Fruit fly (Drosophila melanogaster): ENCODE results near the gene MED15.

MED15 gene

DNA sequence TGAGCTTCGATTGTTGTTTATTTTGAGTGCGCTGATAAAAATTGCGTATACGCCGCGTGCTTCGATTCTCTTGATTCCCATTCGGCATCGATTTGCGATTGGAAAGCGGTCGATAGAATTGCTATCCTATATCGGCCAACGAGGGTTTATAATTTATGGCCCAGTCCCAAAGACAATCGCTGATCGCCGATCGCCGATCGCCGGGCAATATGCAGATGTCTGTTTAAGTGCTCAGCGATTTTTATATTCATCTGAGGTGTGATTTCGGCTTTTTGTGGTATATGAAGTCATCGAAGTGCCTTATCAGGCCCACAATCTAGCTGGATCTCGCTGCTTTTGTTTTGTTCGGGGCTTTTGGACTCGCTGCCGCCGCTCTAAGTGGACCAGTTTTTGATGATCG, 33.6 kb downstream of the MED15 start:
- TF ChIP-seq CG8478 (optimal IDR thresholded peaks at IDR 0.05) = no peak
- TF ChIP-seq CTCF (optimal IDR thresholded peaks at IDR 0.05) = no peak

DNA sequence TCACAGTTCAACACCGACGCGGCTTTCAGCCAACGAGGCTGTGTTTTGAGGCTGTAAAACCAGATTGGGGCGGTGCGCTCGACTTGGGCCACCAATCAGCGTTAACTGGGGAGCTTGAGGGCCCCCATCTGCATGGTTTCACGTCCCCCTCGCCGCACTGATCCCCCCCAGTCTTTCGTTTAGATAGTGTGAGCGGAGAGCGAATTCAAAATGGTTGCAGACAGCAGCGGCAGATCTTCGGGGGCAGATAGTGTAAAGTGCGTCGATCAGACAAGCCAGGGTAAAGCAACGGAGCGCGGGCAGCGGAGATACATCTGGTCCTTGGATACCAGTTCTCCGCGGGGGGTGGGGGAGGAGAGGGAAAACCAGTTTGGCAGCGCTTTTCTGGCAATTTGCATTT, 34.4 kb downstream of the MED15 start:
- TF ChIP-seq CG8478 (optimal IDR thresholded peaks at IDR 0.05) (no peak), CTCF (optimal IDR thresholded peaks at IDR 0.05) (no peak)

DNA sequence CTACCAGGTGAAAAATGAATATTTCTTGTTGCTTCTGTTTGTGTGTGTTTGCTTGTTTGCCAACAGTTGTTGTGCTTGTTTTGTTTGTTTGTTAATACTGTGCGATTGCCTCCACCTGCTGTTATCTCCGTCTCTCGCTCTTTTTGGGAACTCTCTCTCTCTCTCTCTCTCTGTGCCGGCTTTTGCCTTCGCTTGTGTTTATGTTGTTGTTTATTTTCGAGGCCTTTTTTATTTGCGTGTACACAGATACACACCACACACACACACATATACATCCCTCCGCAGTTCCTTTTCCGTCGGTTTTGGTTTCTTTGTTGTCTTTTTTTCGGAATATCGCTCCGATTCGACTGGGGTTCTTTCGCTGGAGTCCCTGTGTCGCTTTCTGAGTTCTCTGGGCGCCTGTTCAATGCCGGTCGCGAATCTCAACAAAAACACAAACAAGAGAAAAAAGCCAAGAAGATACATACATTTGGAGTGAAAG, 37.8 kb downstream of the MED15 start:
- TF ChIP-seq CTCF (optimal IDR thresholded peaks at IDR 0.05) (no peak), CG8478 (optimal IDR thresholded peaks at IDR 0.05) (no peak)

- TF ChIP-seq CG8478 (optimal IDR thresholded peaks at IDR 0.05) (no peak), CTCF (optimal IDR thresholded peaks at IDR 0.05) (no peak)
These were observed 39.2 kb downstream of the MED15 start for dm6 chr2L:512028-512427.

DNA sequence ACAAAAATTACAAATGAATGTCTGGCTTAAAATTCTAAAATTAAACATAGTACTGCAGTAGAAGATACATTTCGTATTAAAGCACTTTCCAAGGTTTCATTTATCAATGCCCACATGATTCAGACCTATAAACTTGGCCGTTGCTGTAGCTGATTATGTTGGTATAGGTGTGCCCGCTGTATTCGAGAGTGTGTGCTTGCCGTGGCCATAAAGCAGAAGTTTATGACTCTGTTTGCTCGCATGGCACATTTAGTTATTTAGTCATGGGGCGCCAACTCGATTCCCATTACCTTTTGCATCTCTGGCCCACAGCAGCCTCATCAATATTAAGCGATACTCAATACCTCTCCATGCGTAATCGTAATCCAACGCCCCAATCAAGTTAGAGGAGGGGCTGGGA, 40.2 kb downstream of the MED15 start:
- no peak for TF ChIP-seq CTCF (optimal IDR thresholded peaks at IDR 0.05)
- no peak for TF ChIP-seq CG8478 (optimal IDR thresholded peaks at IDR 0.05)

dm6 chr2L:514124-514818, 41.5 kb downstream of the MED15 start:
- no peak for TF ChIP-seq CTCF (optimal IDR thresholded peaks at IDR 0.05)
- TF ChIP-seq CG8478 (optimal IDR thresholded peaks at IDR 0.05) = no peak

DNA sequence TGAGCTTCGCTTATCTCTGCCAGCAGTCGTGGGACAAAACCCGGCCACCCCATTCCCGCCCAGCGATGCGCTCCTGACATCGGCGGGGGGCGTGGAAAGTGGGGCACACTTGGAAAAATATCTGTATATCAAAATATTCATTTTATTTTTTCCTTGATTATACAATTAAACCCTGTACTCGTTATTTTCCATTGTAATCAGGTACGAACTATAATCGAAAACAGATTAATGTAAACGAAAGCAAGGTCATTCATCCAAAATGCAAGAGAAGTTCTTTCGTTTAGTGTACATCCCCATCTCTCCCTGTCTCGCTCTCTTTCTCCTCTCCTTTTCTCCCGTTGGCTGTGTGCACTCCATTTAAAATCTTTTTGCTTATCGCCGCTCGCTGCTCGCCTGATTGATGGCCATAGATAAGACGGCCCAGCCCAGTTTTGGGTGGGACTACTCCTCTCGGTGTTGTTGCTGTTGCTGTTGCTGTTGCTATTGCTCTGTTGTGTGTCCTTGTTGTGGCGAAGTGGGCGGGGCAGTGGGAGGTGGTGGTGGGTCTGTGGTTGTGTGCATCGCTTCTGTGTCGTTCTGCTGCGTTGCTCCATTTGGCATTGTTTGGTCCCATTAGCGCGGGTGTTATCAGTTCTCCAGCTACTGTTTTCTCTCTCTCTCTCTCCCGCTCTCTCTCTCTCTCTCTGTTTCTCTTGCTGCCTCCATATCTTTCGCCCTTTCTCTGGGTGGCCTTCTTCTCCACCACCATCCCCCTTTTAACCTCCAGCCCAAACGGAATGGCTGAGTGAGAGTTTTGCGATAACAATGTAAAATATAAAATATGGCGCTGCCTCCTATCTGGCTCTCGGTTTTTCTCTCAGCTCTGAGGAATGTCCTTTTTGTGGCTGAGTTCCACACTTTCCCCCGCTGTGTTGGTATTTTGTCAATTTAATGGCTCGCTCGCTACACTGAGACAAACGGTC, 43.5 kb downstream of the MED15 start:
- TF ChIP-seq CG8478 (optimal IDR thresholded peaks at IDR 0.05) (no peak), CTCF (optimal IDR thresholded peaks at IDR 0.05) (no peak)

DNA sequence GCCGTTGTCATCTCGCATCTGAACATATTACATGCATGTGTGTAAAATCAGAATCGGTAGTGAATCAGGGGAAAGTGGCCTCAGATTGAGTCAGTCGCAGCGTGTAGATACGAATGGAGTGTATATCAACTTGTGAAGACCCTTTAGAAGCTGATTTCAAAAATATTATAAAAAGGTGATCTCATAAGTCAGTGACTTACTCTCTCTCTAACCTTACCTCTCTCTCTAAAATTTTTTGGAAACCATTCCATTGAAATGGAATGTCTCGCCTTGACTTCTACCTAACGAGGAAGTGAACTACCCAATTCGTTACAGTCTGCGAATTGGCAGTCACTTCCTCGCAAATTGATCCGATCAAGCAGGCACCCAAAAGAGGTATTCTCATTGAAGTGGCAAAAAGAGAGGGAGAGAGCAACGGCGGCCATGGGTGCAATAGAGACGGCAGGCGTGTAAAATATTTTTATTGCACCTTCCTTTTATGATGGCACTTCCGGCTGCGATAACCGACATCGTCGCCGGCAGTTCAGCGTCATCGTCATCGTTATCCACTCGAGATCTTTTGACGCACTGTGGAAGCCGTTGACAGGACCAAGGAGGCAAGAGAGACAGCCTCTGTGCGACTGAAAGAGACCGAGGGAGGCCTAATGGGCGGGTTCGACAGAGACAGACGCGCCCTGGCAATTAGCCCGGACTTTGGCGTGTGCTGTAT, 45.3 kb downstream of the MED15 start:
- TF ChIP-seq CTCF (optimal IDR thresholded peaks at IDR 0.05) = no peak
- TF ChIP-seq CG8478 (optimal IDR thresholded peaks at IDR 0.05) = no peak

- no peak for TF ChIP-seq CTCF (optimal IDR thresholded peaks at IDR 0.05)
- TF ChIP-seq CG8478 (optimal IDR thresholded peaks at IDR 0.05) = no peak
These were observed 45.8 kb downstream of the MED15 start for dm6 chr2L:518620-518913.

DNA sequence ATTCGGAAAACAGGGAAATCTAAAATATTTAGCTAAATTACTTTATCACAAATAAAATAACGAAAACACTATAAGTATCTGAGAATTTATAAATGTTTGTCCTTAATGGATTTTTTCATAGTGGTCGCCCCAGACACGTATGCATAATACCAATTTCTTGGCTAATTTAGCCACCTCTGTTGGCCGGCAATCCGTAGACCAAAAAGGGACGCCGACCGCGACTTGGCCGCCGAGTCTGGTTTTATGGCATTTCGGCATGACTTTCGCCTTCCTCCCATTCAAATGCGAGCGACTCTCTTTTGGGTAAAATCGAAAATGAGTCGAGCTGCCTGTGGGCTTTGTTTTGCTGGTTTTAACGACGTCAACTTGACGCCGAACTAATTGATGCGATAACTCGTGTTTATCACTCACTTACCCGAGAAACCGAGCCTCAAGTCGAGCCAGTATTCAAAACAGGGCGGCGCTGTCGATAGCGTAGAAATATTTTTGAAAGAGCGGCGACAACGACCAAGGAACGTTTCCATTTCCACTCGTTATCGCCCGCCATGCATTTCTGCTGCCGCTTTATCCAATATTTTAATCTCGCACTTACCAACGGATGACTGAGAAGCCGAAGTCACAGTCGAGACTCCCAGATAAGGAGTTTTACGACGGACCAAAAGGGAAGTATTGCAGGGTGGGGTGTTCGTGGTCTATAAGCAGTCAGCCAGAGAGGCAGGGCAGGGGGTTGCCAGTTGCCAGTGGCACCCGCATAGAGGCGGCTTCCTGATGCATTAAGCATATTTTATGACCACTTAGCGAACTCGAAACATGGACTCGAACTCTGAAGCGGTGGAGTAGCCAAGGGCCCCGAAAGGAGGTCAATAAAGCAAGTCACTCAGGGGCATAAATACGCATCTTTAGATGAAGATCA, 46.4 kb downstream of the MED15 start:
- TF ChIP-seq CG8478 (optimal IDR thresholded peaks at IDR 0.05) (no peak), CTCF (optimal IDR thresholded peaks at IDR 0.05) (no peak)

DNA sequence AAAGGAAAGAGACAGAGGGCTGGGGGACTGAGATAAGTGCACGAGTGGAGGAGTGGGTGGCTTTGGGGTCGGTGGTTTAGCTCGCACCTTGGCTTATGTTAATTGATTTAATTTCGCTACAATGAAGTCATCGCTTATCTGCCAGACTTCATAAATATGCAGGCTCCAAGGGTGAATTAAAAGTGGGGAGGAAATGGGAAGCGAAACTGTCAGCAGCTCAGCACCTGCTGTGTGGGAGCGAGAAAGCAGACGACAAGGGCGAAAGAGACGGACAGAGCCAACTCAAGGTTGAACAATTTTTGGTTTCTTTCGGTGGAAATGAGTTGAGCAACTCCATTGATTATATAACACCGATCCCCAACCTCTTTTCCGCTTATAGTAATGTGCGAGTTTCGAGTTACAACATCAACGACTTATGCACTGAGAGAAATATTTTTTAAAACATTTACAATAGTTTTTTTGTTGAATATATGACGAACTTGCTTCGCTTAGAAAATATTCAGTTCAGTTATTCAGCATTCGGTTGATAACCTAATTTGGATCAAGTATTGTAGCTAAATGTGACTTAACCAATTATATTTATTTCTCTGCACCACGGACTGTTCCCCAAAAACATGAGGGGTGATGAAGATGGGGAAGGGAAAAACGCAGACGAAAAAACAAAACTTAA, 47.7 kb downstream of the MED15 start:
- no peak for TF ChIP-seq CG8478 (optimal IDR thresholded peaks at IDR 0.05)

- TF ChIP-seq CG8478 (optimal IDR thresholded peaks at IDR 0.05) = no peak
- TF ChIP-seq CTCF (optimal IDR thresholded peaks at IDR 0.05) = no peak
These were observed 48.4 kb downstream of the MED15 start for dm6 chr2L:521001-521827.

DNA sequence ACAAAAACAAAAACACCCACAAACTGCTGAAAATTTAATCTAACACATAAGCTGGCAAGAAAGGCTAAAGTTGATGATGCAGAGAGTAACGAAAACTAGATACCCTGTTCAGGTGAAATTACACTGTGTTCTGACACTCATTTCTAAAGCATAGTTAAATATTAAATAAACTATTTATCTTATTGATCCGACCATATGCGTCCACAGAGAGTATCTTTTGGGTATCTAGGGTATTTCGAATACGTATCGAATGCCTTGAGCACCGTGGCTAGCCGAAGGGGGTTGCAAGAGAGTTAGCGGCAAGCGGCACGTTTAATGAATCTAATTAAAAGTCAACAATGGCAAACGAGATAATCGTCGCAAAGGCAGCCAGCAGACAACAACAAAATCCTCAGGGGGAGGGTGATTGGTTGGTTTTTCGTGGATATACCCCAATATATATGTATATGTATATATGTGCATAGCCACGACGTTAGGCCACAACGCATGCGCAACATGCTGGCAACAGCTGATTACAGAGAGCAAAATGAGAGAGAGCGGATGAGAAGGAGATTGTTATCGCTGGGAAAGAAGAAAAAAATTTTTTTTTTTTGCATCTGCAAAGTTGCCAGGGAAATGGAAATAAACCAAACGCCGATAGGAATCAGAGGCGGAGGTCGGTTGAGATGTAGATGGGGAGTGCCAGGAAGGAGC, 49.3 kb downstream of the MED15 start:
- TF ChIP-seq CTCF (optimal IDR thresholded peaks at IDR 0.05) (no peak), CG8478 (optimal IDR thresholded peaks at IDR 0.05) (no peak)

All from S2 (cell line).